Fruit fly (Drosophila melanogaster) whole organism: ENCODE results near the gene CG6602.

Experiments used
- CG8478 ChIP-seq: fragments of >200 bp; optimal IDR thresholded peaks from 2 replicates; lab custom pipeline; 2018; ENCODE audit warnings: inconsistent platforms
- Dll ChIP-seq: fragments of >200 bp; optimal IDR thresholded peaks from 2 replicates; lab custom pipeline; 2017
- EcR ChIP-seq, 2 experiments: fragments of >200 bp; optimal IDR thresholded peaks; 2 replicates each; lab custom pipeline; 2017; ENCODE audit warnings: missing biosample characterization in 2 of 2, missing genetic modification characterization in 2 of 2, missing genetic modification reagents in 2 of 2
- pan ChIP-seq: fragments of >200 bp; optimal IDR thresholded peaks from 2 replicates; lab custom pipeline; 2017
- psq ChIP-seq: fragments of >200 bp; optimal IDR thresholded peaks from 2 replicates; lab custom pipeline; 2017
- usp ChIP-seq: fragments of >200 bp; optimal IDR thresholded peaks from 2 replicates; lab custom pipeline; 2017; ENCODE audit warnings: missing biosample characterization, missing genetic modification characterization, mixed read lengths

Gene CG6602

DNA sequence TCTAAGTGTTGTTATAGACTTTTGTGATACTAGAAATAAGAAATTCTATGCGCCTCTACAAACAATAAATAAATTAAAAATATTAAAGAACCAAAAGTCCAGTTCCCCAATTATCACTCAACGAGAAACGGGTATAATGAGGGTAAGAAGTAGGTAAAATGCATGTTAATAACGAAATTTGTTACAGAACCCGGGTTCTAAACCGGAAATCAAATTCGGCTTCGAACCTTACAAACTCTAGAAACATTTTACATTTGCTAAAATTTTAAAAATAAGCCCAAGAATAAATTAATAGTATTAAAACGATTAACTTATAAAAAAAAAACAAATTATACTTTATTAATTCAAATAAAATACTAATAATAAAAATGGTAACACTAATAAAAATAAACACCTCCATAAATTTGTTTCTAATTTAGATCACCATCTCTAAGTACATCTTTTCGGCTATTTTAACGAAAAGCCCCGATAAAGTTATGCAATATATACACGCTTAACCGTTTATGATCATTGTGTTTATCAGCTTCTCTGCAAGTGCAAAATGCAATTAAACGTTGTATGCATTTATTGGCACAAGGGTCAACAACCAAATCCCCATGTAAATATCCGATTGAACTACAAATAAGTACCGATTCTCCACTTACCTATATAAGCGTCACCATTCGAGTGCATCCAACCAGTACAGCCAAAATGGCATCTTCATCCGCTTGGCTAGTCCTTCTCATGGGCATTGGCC is at the start of gene CG6602:
Gene CG6602 (plus strand): TSS at position 686 of the 736 bp plus-strand sequence.
- TF ChIP-seq CG8478 (lab: Kevin White, UChicago) (no peak), usp (GFP tag; lab: Kevin White, UChicago) (no peak), Dll (lab: Kevin White, UChicago) (no peak), pan (lab: Kevin White, UChicago) (no peak), EcR (GFP tag; optimal IDR thresholded peaks at IDR 0.05; lab: Kevin White, UChicago) (no peak), psq (lab: Kevin White, UChicago) (no peak)

dm6 chr3L:6022142-6022541 is 49.8 kb upstream of the CG6602 start:
- TF ChIP-seq Dll (lab: Kevin White, UChicago), result no peak
- no peak for TF ChIP-seq EcR (GFP tag; optimal IDR thresholded peaks at IDR 0.05; lab: Kevin White, UChicago)
- no peak for TF ChIP-seq psq (lab: Kevin White, UChicago)

dm6 chr3L:6033008-6033407 is 38.9 kb upstream of the CG6602 start:
- TF ChIP-seq psq (lab: Kevin White, UChicago) (no peak), EcR (GFP tag; optimal IDR thresholded peaks at IDR 0.05; lab: Kevin White, UChicago) (no peak), CG8478 (lab: Kevin White, UChicago) (no peak), pan (lab: Kevin White, UChicago) (no peak), Dll (lab: Kevin White, UChicago) (no peak), usp (GFP tag; lab: Kevin White, UChicago) (no peak)

DNA sequence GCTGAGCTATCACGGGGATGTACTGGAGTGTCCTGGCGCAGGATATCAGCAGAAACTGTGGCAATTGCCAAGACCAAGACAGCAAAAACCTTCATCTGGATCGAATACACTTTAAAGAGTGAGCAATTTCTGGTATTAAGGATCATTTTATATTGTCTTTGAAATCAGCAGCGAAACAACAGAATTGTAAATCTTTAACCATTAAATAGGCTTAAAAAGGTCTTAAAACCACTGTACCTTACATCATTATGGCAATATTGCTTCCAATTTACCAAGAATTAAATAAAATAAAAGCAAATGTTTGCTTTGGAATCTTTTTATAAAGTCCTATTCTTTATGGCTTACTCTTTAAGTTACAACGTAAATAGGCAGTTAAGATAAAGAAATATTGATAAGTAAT is 37.4 kb upstream of the CG6602 start, which contains the start of gene CG10477:
Gene CG10477 (minus strand): TSS at position 101 of the 400 bp plus-strand sequence.
- no peak for TF ChIP-seq Dll (lab: Kevin White, UChicago)
- TF ChIP-seq psq (lab: Kevin White, UChicago), result no peak
- TF ChIP-seq usp (GFP tag; lab: Kevin White, UChicago), result no peak
- TF ChIP-seq CG8478 (lab: Kevin White, UChicago), result no peak
- no peak for TF ChIP-seq EcR (GFP tag; optimal IDR thresholded peaks at IDR 0.05; lab: Kevin White, UChicago)
- TF ChIP-seq pan (lab: Kevin White, UChicago), result no peak

DNA sequence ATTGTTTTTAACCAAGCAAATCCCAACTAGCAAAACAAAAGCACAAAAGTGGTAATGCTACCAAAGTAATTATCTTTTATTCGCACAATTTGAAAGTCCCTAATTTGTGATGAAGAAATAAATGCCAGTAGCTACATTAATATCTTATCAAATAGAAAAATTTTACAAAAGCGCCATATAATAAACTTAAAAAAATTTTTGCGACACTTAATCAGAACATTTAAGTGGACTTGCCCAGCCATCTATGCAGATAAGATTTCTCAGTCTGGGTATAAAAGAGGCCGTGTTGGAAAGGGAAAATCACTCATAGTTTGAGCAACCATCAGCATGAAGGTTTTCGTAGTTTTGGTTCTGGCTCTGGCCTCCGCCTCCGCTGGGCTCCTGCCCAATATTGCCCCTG is 37.0 kb upstream of the CG6602 start, which contains the start of gene yip7:
Gene yip7 (plus strand): TSS at position 301 of the 400 bp plus-strand sequence.
- no peak for TF ChIP-seq Dll (lab: Kevin White, UChicago)
- TF ChIP-seq CG8478 (lab: Kevin White, UChicago), result no peak
- no peak for TF ChIP-seq psq (lab: Kevin White, UChicago)
- no peak for TF ChIP-seq usp (GFP tag; lab: Kevin White, UChicago)
- TF ChIP-seq pan (lab: Kevin White, UChicago), result no peak
- no peak for TF ChIP-seq EcR (GFP tag; optimal IDR thresholded peaks at IDR 0.05; lab: Kevin White, UChicago)

- no peak for TF ChIP-seq Dll (lab: Kevin White, UChicago)
- no peak for TF ChIP-seq pan (lab: Kevin White, UChicago)
- no peak for TF ChIP-seq psq (lab: Kevin White, UChicago)
- no peak for TF ChIP-seq usp (GFP tag; lab: Kevin White, UChicago)
- TF ChIP-seq EcR (GFP tag; optimal IDR thresholded peaks at IDR 0.05; lab: Kevin White, UChicago), result no peak
- no peak for TF ChIP-seq CG8478 (lab: Kevin White, UChicago)
Observed at dm6 chr3L:6036141-6036540, 35.8 kb upstream of the CG6602 start.

dm6 chr3L:6036811-6037210 is 35.1 kb upstream of the CG6602 start, which contains the start of gene CG6462:
CG6462 (plus strand) TSS chr3L:6037111.
- TF ChIP-seq Dll (lab: Kevin White, UChicago) (no peak), CG8478 (lab: Kevin White, UChicago) (no peak), psq (lab: Kevin White, UChicago) (no peak), pan (lab: Kevin White, UChicago) (no peak), usp (GFP tag; lab: Kevin White, UChicago) (no peak), EcR (GFP tag; optimal IDR thresholded peaks at IDR 0.05; lab: Kevin White, UChicago) (no peak)

- TF ChIP-seq CG8478 (lab: Kevin White, UChicago), result no peak
- TF ChIP-seq usp (GFP tag; lab: Kevin White, UChicago), result no peak
- no peak for TF ChIP-seq Dll (lab: Kevin White, UChicago)
- TF ChIP-seq EcR (GFP tag; optimal IDR thresholded peaks at IDR 0.05; lab: Kevin White, UChicago), result no peak
- no peak for TF ChIP-seq pan (lab: Kevin White, UChicago)
- TF ChIP-seq psq (lab: Kevin White, UChicago), result no peak
Observed at dm6 chr3L:6038720-6039205, 33.2 kb upstream of the CG6602 start, which contains the start of gene Jon65Aiv. Jon65Aiv (plus strand) TSS chr3L:6039155.

- no peak for TF ChIP-seq psq (lab: Kevin White, UChicago)
- no peak for TF ChIP-seq EcR (GFP tag; optimal IDR thresholded peaks at IDR 0.05; lab: Kevin White, UChicago)
- TF ChIP-seq CG8478 (lab: Kevin White, UChicago), result no peak
- TF ChIP-seq Dll (lab: Kevin White, UChicago), result no peak
- no peak for TF ChIP-seq pan (lab: Kevin White, UChicago)
- TF ChIP-seq usp (GFP tag; lab: Kevin White, UChicago), result no peak
Observed at dm6 chr3L:6050230-6050807, 21.6 kb upstream of the CG6602 start, which contains the start of gene Jon65Aiii. Jon65Aiii (plus strand) TSS chr3L:6050757.

DNA sequence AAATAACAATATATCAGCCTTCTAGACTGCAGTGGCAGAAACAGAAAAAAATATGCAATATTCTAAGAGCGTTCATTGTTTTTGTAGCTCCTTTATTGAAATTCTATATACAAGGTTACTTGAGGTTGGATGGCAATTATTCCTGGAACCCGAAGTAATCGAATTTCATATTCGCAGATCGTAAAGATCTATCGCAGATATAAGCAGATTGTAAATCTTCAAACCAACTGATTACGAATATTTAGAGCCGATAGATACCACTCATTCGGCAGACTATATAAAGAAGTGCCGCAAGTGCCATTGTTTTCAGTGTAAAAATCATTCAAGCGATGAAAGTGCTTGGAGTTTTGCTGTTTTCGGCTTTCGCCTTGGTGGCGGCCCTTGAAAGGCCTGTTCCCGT is 19.9 kb upstream of the CG6602 start, which contains the start of gene Jon65Aii:
Gene Jon65Aii (plus strand): TSS at position 301 of the 400 bp plus-strand sequence.
- TF ChIP-seq Dll (lab: Kevin White, UChicago), result no peak
- no peak for TF ChIP-seq pan (lab: Kevin White, UChicago)
- no peak for TF ChIP-seq psq (lab: Kevin White, UChicago)
- TF ChIP-seq CG8478 (lab: Kevin White, UChicago), result no peak
- no peak for TF ChIP-seq EcR (GFP tag; optimal IDR thresholded peaks at IDR 0.05; lab: Kevin White, UChicago)
- TF ChIP-seq usp (GFP tag; lab: Kevin White, UChicago), result no peak
